Fruit fly (Drosophila melanogaster) whole organism, embryonic: ENCODE measurements around the gene CG32488.
A peak's percentile ranks its signal among the peaks of the same experiment; 100 is the strongest.

ENCODE experiments used
- Adf1 ChIP-seq: fragments of 200-800 bp; sonication (Bioruptor generic); IDR thresholded peaks from 2 replicates; pipeline ENCODE4 v1.3.6; 2022; ENCODE audit warnings: missing biosample characterization, missing genetic modification characterization
- Atf3 ChIP-seq: fragments of 200-800 bp; sonication (Bioruptor generic); optimal IDR thresholded peaks from 3 replicates; lab custom pipeline; 2016; ENCODE audit warnings: missing biosample characterization, missing genetic modification characterization
- CG10366 ChIP-seq: fragments of 200-800 bp; sonication (Bioruptor generic); IDR thresholded peaks from 2 replicates; pipeline ENCODE4 v1.3.6; 2022; ENCODE audit warnings: missing biosample characterization, missing genetic modification characterization
- CG10654 ChIP-seq: fragments of 200-800 bp; sonication (Bioruptor generic); optimal IDR thresholded peaks from 2 replicates; lab custom pipeline; 2016; ENCODE audit warnings: missing biosample characterization, missing genetic modification characterization
- CG14860 ChIP-seq: fragments of 200-800 bp; sonication (Bioruptor generic); IDR thresholded peaks from 3 replicates; pipeline ENCODE4 v1.3.6; 2022; ENCODE audit warnings: missing biosample characterization, missing genetic modification characterization; ENCODE audit not compliant: partially characterized antibody
- CG16779 ChIP-seq: fragments of 200-800 bp; sonication (Bioruptor generic); IDR thresholded peaks from 2 replicates; pipeline ENCODE4 v1.3.6; 2022; ENCODE audit warnings: missing biosample characterization, missing genetic modification characterization
- CG17328 ChIP-seq: fragments of 200-800 bp; sonication (Bioruptor generic); IDR thresholded peaks from 2 replicates; pipeline ENCODE4 v1.3.6; 2022; ENCODE audit warnings: missing biosample characterization, missing genetic modification characterization
- CG17568 ChIP-seq: fragments of 200-800 bp; sonication (Bioruptor generic); optimal IDR thresholded peaks from 2 replicates; lab custom pipeline; 2018; ENCODE audit warnings: missing biosample characterization, mild to moderate bottlenecking, missing genetic modification characterization, moderate library complexity
- CG17912 ChIP-seq: fragments of 200-800 bp; sonication (Bioruptor generic); optimal IDR thresholded peaks from 2 replicates; lab custom pipeline; 2018; ENCODE audit warnings: missing biosample characterization, mild to moderate bottlenecking, missing genetic modification characterization
- CG30020 ChIP-seq: fragments of 200-800 bp; optimal IDR thresholded peaks from 2 replicates; lab custom pipeline; 2019; ENCODE audit warnings: missing biosample characterization, mild to moderate bottlenecking, missing genetic modification characterization, moderate library complexity
- CG34376 ChIP-seq: fragments of 200-800 bp; sonication (Bioruptor generic); optimal IDR thresholded peaks from 2 replicates; lab custom pipeline; 2018; ENCODE audit warnings: missing biosample characterization, mild to moderate bottlenecking, missing genetic modification characterization
- CG3726 ChIP-seq: fragments of 200-800 bp; sonication (Bioruptor generic); IDR thresholded peaks from 3 replicates; pipeline ENCODE4, ENCODE4 v1.3.6; 2022; ENCODE audit warnings: missing biosample characterization, missing genetic modification characterization
- CG4328 ChIP-seq: fragments of 200-800 bp; sonication (Bioruptor generic); optimal IDR thresholded peaks from 3 replicates; lab custom pipeline; 2017; ENCODE audit warnings: missing biosample characterization, missing genetic modification reagents, missing genetic modification characterization
- CG4424 ChIP-seq: fragments of 200-800 bp; sonication (Bioruptor generic); optimal IDR thresholded peaks from 3 replicates; lab custom pipeline; 2016; ENCODE audit warnings: missing biosample characterization, missing genetic modification characterization
- CG4854 ChIP-seq: fragments of 200-800 bp; sonication (Bioruptor generic); optimal IDR thresholded peaks from 2 replicates; lab custom pipeline; 2016; ENCODE audit warnings: missing biosample characterization, missing genetic modification characterization, inconsistent platforms
- CG5180 ChIP-seq: fragments of 200-800 bp; sonication (Bioruptor generic); optimal IDR thresholded peaks from 3 replicates; lab custom pipeline; 2017; ENCODE audit warnings: missing biosample characterization, missing genetic modification characterization, mild to moderate bottlenecking, moderate library complexity, missing genetic modification reagents
- CG5245 ChIP-seq: fragments of 200-800 bp; sonication (Bioruptor generic); optimal IDR thresholded peaks from 3 replicates; lab custom pipeline; 2016; ENCODE audit warnings: missing biosample characterization, missing genetic modification characterization
- CG6254 ChIP-seq: fragments of 200-800 bp; sonication (Bioruptor generic); optimal IDR thresholded peaks from 3 replicates; lab custom pipeline; 2017; ENCODE audit warnings: mild to moderate bottlenecking, missing biosample characterization, missing genetic modification reagents, missing genetic modification characterization
- CG8089 ChIP-seq: fragments of 200-800 bp; sonication (Bioruptor generic); optimal IDR thresholded peaks from 3 replicates; lab custom pipeline; 2016; ENCODE audit warnings: missing biosample characterization, missing genetic modification characterization
- CG9876 ChIP-seq: fragments of 200-800 bp; sonication (Bioruptor generic); optimal IDR thresholded peaks from 2 replicates; lab custom pipeline; 2016; ENCODE audit warnings: missing biosample characterization, missing genetic modification characterization
- CTCF ChIP-seq: fragments of 200-800 bp; sonication (Bioruptor generic); optimal IDR thresholded peaks from 2 replicates; lab custom pipeline; 2017; ENCODE audit warnings: missing biosample characterization, mild to moderate bottlenecking, missing genetic modification characterization, moderate library complexity
- CrebB ChIP-seq: fragments of 200-800 bp; sonication (Bioruptor generic); optimal IDR thresholded peaks from 3 replicates; lab custom pipeline; 2018; ENCODE audit warnings: missing biosample characterization, mild to moderate bottlenecking, missing genetic modification characterization
- Dip3 ChIP-seq: fragments of 200-800 bp; sonication (Bioruptor generic); optimal IDR thresholded peaks from 3 replicates; lab custom pipeline; 2016; ENCODE audit warnings: missing biosample characterization, missing genetic modification characterization
- Dll ChIP-seq: fragments of 200-800 bp; sonication (Bioruptor generic); IDR thresholded peaks from 4 replicates; pipeline ENCODE4 v1.3.6; 2022; ENCODE audit warnings: missing biosample characterization, missing genetic modification characterization; ENCODE audit not compliant: partially characterized antibody
- HmgZ ChIP-seq: fragments of 200-800 bp; sonication (Bioruptor generic); optimal IDR thresholded peaks from 2 replicates; lab custom pipeline; 2018; ENCODE audit warnings: missing biosample characterization, mild to moderate bottlenecking, missing genetic modification characterization
- Hmx ChIP-seq: fragments of 200-800 bp; sonication (Bioruptor generic); optimal IDR thresholded peaks from 2 replicates; lab custom pipeline; 2016; ENCODE audit warnings: missing biosample characterization, missing genetic modification characterization
- Hr3 ChIP-seq: fragments of 200-800 bp; sonication (Bioruptor generic); optimal IDR thresholded peaks from 3 replicates; lab custom pipeline; 2016; ENCODE audit warnings: missing biosample characterization, missing genetic modification characterization
- Optix ChIP-seq: fragments of 200-800 bp; sonication (Bioruptor generic); IDR thresholded peaks from 3 replicates; pipeline ENCODE4 v1.3.6; 2022; ENCODE audit warnings: missing biosample characterization, missing genetic modification characterization
- Poxn ChIP-seq: fragments of 200-800 bp; sonication (Bioruptor generic); IDR thresholded peaks from 2 replicates; pipeline ENCODE4 v1.3.6; 2022; ENCODE audit warnings: missing biosample characterization, missing genetic modification characterization
- cg ChIP-seq: fragments of 200-800 bp; sonication (Bioruptor generic); optimal IDR thresholded peaks from 3 replicates; lab custom pipeline; 2019; ENCODE audit warnings: missing biosample characterization, mild to moderate bottlenecking, missing genetic modification characterization, moderate library complexity
- chinmo ChIP-seq: fragments of 200-800 bp; sonication (Bioruptor generic); IDR thresholded peaks from 4 replicates; pipeline ENCODE4 v1.3.6; 2022; ENCODE audit warnings: missing biosample characterization, missing genetic modification characterization; ENCODE audit not compliant: partially characterized antibody
- crol ChIP-seq: fragments of 200-800 bp; sonication (Bioruptor generic); IDR thresholded peaks from 2 replicates; pipeline ENCODE4 v1.3.6; 2022; ENCODE audit warnings: missing biosample characterization, missing genetic modification characterization
- dan ChIP-seq: fragments of 200-800 bp; sonication (Bioruptor generic); IDR thresholded peaks from 2 replicates; pipeline ENCODE4 v1.3.6; 2022; ENCODE audit warnings: missing biosample characterization, missing genetic modification characterization
- dysf ChIP-seq: fragments of 200-800 bp; sonication (Bioruptor generic); IDR thresholded peaks from 3 replicates; pipeline ENCODE4 v1.3.6; 2022; ENCODE audit warnings: missing biosample characterization, missing genetic modification characterization
- esg ChIP-seq: fragments of 200-800 bp; sonication (Bioruptor generic); conservative IDR thresholded peaks from 2 replicates; pipeline ENCODE4 v1.3.6; 2022; ENCODE audit warnings: missing biosample characterization, missing genetic modification characterization
- eve ChIP-seq, 2 experiments: fragments of >200 bp; optimal IDR thresholded peaks; 2 replicates each; lab custom pipeline; 2017; ENCODE audit warnings: missing biosample characterization in 2 of 2, missing genetic modification characterization in 2 of 2
- gsb-n ChIP-seq: fragments of 200-800 bp; sonication (Bioruptor generic); optimal IDR thresholded peaks from 3 replicates; lab custom pipeline; 2018; ENCODE audit warnings: missing biosample characterization, mild to moderate bottlenecking, missing genetic modification characterization
- klu ChIP-seq: fragments of 200-800 bp; sonication (Bioruptor generic); IDR thresholded peaks from 2 replicates; pipeline ENCODE4 v1.3.6; 2022; ENCODE audit warnings: missing biosample characterization, missing genetic modification characterization
- mld ChIP-seq: fragments of 200-800 bp; sonication (Bioruptor generic); IDR thresholded peaks from 3 replicates; pipeline ENCODE4 v1.3.6; 2022; ENCODE audit warnings: missing biosample characterization, missing genetic modification characterization; ENCODE audit not compliant: partially characterized antibody
- nerfin-1 ChIP-seq: fragments of 200-800 bp; sonication (Bioruptor generic); optimal IDR thresholded peaks from 3 replicates; lab custom pipeline; 2019; ENCODE audit warnings: missing biosample characterization, mild to moderate bottlenecking, missing genetic modification characterization, moderate library complexity
- p53 ChIP-seq: fragments of 200-800 bp; sonication (Bioruptor generic); optimal IDR thresholded peaks from 2 replicates; lab custom pipeline; 2016; ENCODE audit warnings: missing biosample characterization, missing genetic modification characterization
- row ChIP-seq: fragments of 200-800 bp; sonication (Bioruptor generic); IDR thresholded peaks from 3 replicates; pipeline ENCODE4 v1.3.6; 2022; ENCODE audit warnings: missing biosample characterization, missing genetic modification characterization
- sqz ChIP-seq: fragments of 200-800 bp; sonication (Bioruptor generic); optimal IDR thresholded peaks from 3 replicates; lab custom pipeline; 2018; ENCODE audit warnings: missing biosample characterization, mild to moderate bottlenecking, missing genetic modification characterization
- sr ChIP-seq: fragments of 200-800 bp; sonication (Bioruptor generic); IDR thresholded peaks from 3 replicates; pipeline ENCODE4 v1.3.6; 2022; ENCODE audit warnings: missing biosample characterization, missing genetic modification characterization
- ssp ChIP-seq: fragments of 200-800 bp; sonication (Bioruptor generic); IDR thresholded peaks from 2 replicates; pipeline ENCODE4 v1.3.6; 2022; ENCODE audit warnings: missing biosample characterization, missing genetic modification characterization
- tio ChIP-seq: fragments of 200-800 bp; sonication (Bioruptor generic); optimal IDR thresholded peaks from 2 replicates; lab custom pipeline; 2017; ENCODE audit warnings: missing biosample characterization, missing genetic modification characterization, inconsistent platforms
- usp ChIP-seq: fragments of >200 bp; optimal IDR thresholded peaks from 2 replicates; lab custom pipeline; 2017; ENCODE audit warnings: missing biosample characterization, missing genetic modification characterization
- vnd ChIP-seq: fragments of 200-800 bp; sonication (Bioruptor generic); IDR thresholded peaks from 3 replicates; pipeline ENCODE4 v1.3.6; 2022; ENCODE audit warnings: missing biosample characterization, missing genetic modification characterization; ENCODE audit not compliant: partially characterized antibody
- wor ChIP-seq: fragments of 200-800 bp; sonication (Bioruptor generic); IDR thresholded peaks from 2 replicates; pipeline ENCODE4 v1.3.6; 2022; ENCODE audit warnings: missing biosample characterization, missing genetic modification characterization
- z ChIP-seq: fragments of 200-800 bp; sonication (Bioruptor generic); IDR thresholded peaks from 3 replicates; pipeline ENCODE4 v1.3.6; 2022; ENCODE audit warnings: missing biosample characterization, missing genetic modification characterization

Gene CG32488

DNA sequence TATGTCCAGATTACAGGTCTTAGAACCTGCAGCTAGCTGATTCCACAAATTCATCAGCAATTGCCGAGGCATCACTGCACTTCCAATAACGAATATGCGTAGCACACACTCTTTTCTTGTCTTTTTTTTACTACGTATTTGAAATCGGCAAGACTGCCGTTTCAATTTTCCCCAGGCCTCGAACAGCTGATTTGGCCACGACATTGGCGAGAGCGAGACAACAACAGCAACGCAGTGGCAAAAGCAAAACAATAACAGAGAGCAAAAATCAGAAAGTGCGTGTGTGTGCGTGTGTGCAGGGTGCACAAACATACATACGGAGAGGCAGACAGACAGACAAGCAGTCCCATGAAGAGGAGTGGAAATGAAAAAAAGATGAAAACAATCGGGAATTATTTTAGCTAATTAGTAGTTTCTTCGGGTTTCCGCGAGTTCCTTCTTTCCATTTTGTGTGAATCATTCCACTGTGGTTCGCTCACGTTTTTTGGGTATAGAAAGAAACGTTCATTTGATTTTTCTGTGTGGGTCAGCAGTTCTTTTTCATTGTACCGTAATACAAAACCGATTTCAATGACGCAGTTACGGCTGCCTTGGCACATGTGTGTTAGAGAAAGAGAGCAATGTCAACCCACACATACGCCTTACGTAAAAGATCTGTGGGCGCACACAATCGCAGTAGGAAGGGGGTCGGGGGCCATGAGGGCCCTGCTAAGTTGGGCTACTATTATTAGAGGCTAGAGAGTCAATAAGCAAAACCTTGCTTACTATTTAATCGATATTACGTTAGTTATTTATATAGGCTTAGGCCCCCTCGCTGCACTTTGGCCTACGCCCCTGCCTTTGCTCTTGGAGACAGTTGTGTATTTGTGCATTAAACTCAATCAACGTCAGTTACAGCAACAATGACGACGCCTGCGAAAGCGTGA lies 44.4 kb upstream of the CG32488 start (continued):
- TF ChIP-seq CG10366 (GFP tag; lab: Robert Waterston, UW) (peak; percentile 99), vnd (GFP tag; lab: Robert Waterston, UW) (no peak), Hr3 (peak; percentile 99), nerfin-1 (tag; lab: Kevin White, UChicago) (peak; percentile 94), CG17568 (GFP tag; lab: Kevin White, UChicago) (peak; percentile 96), dysf (peak; percentile 99), dan (GFP tag; lab: Robert Waterston, UW) (peak; percentile 98), Poxn (GFP tag; lab: Robert Waterston, UW) (peak; percentile 97), chinmo (GFP tag; lab: Robert Waterston, UW) (peak; percentile 98; the same call in 3 of the 4 replicates), CG6254 (GFP tag; lab: Kevin White, UChicago) (peak; percentile 91), z (peak; percentile 85), row (GFP tag; lab: Robert Waterston, UW) (peak; percentile 99), Atf3 (GFP tag; lab: Kevin White, UChicago) (peak; percentile 99), CG5180 (GFP tag; lab: Kevin White, UChicago) (peak; percentile 90), CG3726 (peak; percentile 99), CG4854 (GFP tag; lab: Kevin White, UChicago) (peak; percentile 97), CG8089 (GFP tag; lab: Kevin White, UChicago) (peak; percentile 98), CG16779 (GFP tag; lab: Robert Waterston, UW) (peak; percentile 99), CG4328 (peak; percentile 95), HmgZ (tag; lab: Kevin White, UChicago) (peak; percentile 99), CTCF (GFP tag; lab: Kevin White, UChicago) (peak; percentile 65), sr (GFP tag; lab: Robert Waterston, UW) (peak; percentile 100), cg (GFP tag; lab: Kevin White, UChicago) (peak; percentile 89), CG17328 (GFP tag; lab: Robert Waterston, UW) (peak; percentile 99), tio (GFP tag; lab: Kevin White, UChicago) (peak; percentile 99), CG17912 (GFP tag; lab: Kevin White, UChicago) (peak; percentile 94), crol (GFP tag; lab: Robert Waterston, UW) (peak; percentile 90), CrebB (peak; percentile 96), sqz (peak; percentile 86), p53 (GFP tag; lab: Kevin White, UChicago) (peak; percentile 97), CG4424 (GFP tag; lab: Kevin White, UChicago) (peak; percentile 98), usp (GFP tag; lab: Kevin White, UChicago) (no peak), CG10654 (GFP tag; lab: Kevin White, UChicago) (peak; percentile 98), esg (peak; percentile 99), Dll (GFP tag; lab: Robert Waterston, UW) (0 out of 4 replicates have a peak, but pooled peaks have one; percentile 38), Adf1 (peak; percentile 89), CG14860 (GFP tag; lab: Robert Waterston, UW) (no peak), wor (peak; percentile 99), gsb-n (tag; lab: Kevin White, UChicago) (peak; percentile 93), ssp (peak; percentile 94), Optix (GFP tag; lab: Robert Waterston, UW) (peak; percentile 100), mld (GFP tag; lab: Robert Waterston, UW) (no peak), klu (peak; percentile 98), CG9876 (GFP tag; lab: Kevin White, UChicago) (peak; percentile 97), Hmx (GFP tag; lab: Kevin White, UChicago) (peak; percentile 96), CG5245 (GFP tag; lab: Kevin White, UChicago) (peak; percentile 98), Dip3 (peak; percentile 99), CG30020 (tag; lab: Kevin White, UChicago) (peak; percentile 76), CG34376 (peak; percentile 93), eve (GFP tag; optimal IDR thresholded peaks at IDR 0.05; lab: Kevin White, UChicago) (peak; percentile 38 to 99)
